Worm (Caenorhabditis elegans) whole organism, L1 larva: Measurements from ENCODE around the gene Y113G7A.13.

Source experiments
- fkh-10 ChIP-seq: sonication (generic microtip); optimal IDR thresholded peaks from 2 replicates; lab custom pipeline; 2017; ENCODE audit warnings: missing biosample characterization, missing genetic modification reagents, missing genetic modification characterization
- lsy-2 ChIP-seq, 2 experiments: fragments of 150-350 bp; optimal IDR thresholded peaks; 2 replicates each; lab custom pipeline; 2014; ENCODE audit warnings: missing biosample characterization in 2 of 2, missing genetic modification characterization in 2 of 2
- nhr-237 ChIP-seq: fragments of 150-350 bp; optimal IDR thresholded peaks from 2 replicates; lab custom pipeline; 2014; ENCODE audit warnings: missing biosample characterization, missing genetic modification characterization
- skn-1 ChIP-seq: fragments of 150-350 bp; optimal IDR thresholded peaks from 2 replicates; lab custom pipeline; 2014; ENCODE audit warnings: missing biosample characterization, missing genetic modification characterization
- zag-1 ChIP-seq: fragments of 150-350 bp; optimal IDR thresholded peaks from 2 replicates; lab custom pipeline; 2014; ENCODE audit warnings: missing biosample characterization, missing genetic modification characterization

DNA sequence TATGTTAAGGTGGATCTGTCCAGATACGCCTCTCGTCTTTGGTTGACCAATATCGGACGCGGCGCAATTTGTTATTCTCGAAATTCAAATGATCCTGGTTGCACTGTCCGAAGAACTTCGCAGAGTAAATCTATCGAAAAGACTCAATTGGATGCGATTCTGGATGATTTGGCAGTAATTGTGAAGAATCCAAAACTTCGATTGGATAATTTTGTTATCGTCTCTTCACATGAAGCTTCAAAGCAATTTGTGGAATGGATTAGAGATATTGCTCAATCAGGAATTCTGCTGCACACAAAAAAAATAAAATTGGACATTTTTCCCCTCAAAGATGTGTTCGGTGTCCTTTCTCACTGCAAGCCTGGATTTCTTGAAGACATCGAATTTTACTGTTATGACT is 51.7 kb downstream of the Y113G7A.13 start:
- TF ChIP-seq zag-1 = no peak
- TF ChIP-seq skn-1 (tag; lab: Kevin White, UChicago) = no peak
- no peak for TF ChIP-seq fkh-10 (GFP tag; lab: Kevin White, UChicago)
- TF ChIP-seq nhr-237 (tag; lab: Kevin White, UChicago) = no peak
- no peak for TF ChIP-seq lsy-2 (tag; optimal IDR thresholded peaks at IDR 0.05; lab: Kevin White, UChicago)
